Worm (Caenorhabditis elegans) whole organism, L2 larva: ENCODE results near the gene kin-5.

Experiments
- C34F6.9 ChIP-seq: fragments of 150-350 bp; optimal IDR thresholded peaks from 2 replicates; lab custom pipeline; 2014; ENCODE audit warnings: missing biosample characterization, missing genetic modification characterization
- F13H6.1 ChIP-seq: sonication (generic microtip); optimal IDR thresholded peaks from 2 replicates; lab custom pipeline; 2016; ENCODE audit warnings: missing genetic modification characterization, missing compliant biosample characterization
- R02D3.7 ChIP-seq: fragments of 150-350 bp; optimal IDR thresholded peaks from 2 replicates; lab custom pipeline; 2014; ENCODE audit warnings: missing biosample characterization, missing genetic modification characterization
- Y55F3AM.14 ChIP-seq: fragments of 200-800 bp; sonication (Bioruptor generic); optimal IDR thresholded peaks from 2 replicates; lab custom pipeline; 2018; ENCODE audit warnings: mild to moderate bottlenecking, missing genetic modification characterization, missing compliant biosample characterization
- ama-1 ChIP-seq: fragments of 150-350 bp; optimal IDR thresholded peaks from 2 replicates; lab custom pipeline; 2018; ENCODE audit warnings: inconsistent platforms
- blmp-1 ChIP-seq: sonication (generic microtip); optimal IDR thresholded peaks from 2 replicates; lab custom pipeline; 2017; ENCODE audit warnings: missing genetic modification characterization, mild to moderate bottlenecking, missing compliant biosample characterization, antibody characterized with exemption, moderate library complexity; ENCODE audit not compliant: insufficient read depth
- ceh-82 ChIP-seq: fragments of 150-350 bp; optimal IDR thresholded peaks from 2 replicates; lab custom pipeline; 2014; ENCODE audit warnings: missing biosample characterization, missing genetic modification characterization
- crh-2 ChIP-seq: sonication (generic microtip); optimal IDR thresholded peaks from 2 replicates; lab custom pipeline; 2017; ENCODE audit warnings: missing biosample characterization, missing genetic modification characterization
- egl-27 ChIP-seq: sonication (generic microtip); optimal IDR thresholded peaks from 3 replicates; lab custom pipeline; 2017; ENCODE audit warnings: missing biosample characterization, missing genetic modification reagents, missing genetic modification characterization
- lin-11 ChIP-seq: fragments of 150-350 bp; sonication (generic microtip); optimal IDR thresholded peaks from 2 replicates; lab custom pipeline; 2014; ENCODE audit warnings: missing biosample characterization, missing genetic modification characterization, inconsistent platforms, mixed read lengths
- lin-13 ChIP-seq: fragments of 150-350 bp; optimal IDR thresholded peaks from 2 replicates; lab custom pipeline; 2014; ENCODE audit warnings: missing biosample characterization, missing genetic modification reagents, missing genetic modification characterization
- lin-39 ChIP-seq: fragments of 150-350 bp; optimal IDR thresholded peaks from 2 replicates; lab custom pipeline; 2014; ENCODE audit warnings: missing biosample characterization, missing genetic modification reagents, missing genetic modification characterization
- lsy-2 ChIP-seq, 2 experiments: fragments of 150-350 bp in 1 of 2; sonication (generic microtip) in 1 of 2; optimal IDR thresholded peaks; 2 replicates each; lab custom pipeline; 2014 to 2017; ENCODE audit warnings: missing biosample characterization in 2 of 2, missing genetic modification characterization in 2 of 2
- mbf-1 ChIP-seq: sonication (generic microtip); optimal IDR thresholded peaks from 2 replicates; lab custom pipeline; 2017; ENCODE audit warnings: missing biosample characterization, missing genetic modification characterization
- nhr-10 ChIP-seq: sonication (generic microtip); optimal IDR thresholded peaks from 2 replicates; lab custom pipeline; 2017; ENCODE audit warnings: missing biosample characterization, missing genetic modification characterization
- nhr-11 ChIP-seq: fragments of 150-350 bp; optimal IDR thresholded peaks from 2 replicates; lab custom pipeline; 2014; ENCODE audit warnings: missing biosample characterization, missing genetic modification characterization
- nhr-129 ChIP-seq: fragments of 150-350 bp; optimal IDR thresholded peaks from 2 replicates; lab custom pipeline; 2014; ENCODE audit warnings: missing biosample characterization, missing genetic modification characterization
- nhr-21 ChIP-seq: fragments of 150-350 bp; optimal IDR thresholded peaks from 2 replicates; lab custom pipeline; 2014; ENCODE audit warnings: missing biosample characterization, missing genetic modification characterization
- nhr-25 ChIP-seq: fragments of 150-350 bp; sonication (generic microtip); optimal IDR thresholded peaks from 3 replicates; lab custom pipeline; 2014; ENCODE audit warnings: missing biosample characterization, missing genetic modification characterization
- sma-9 ChIP-seq, 2 experiments: fragments of 150-350 bp in 1 of 2; sonication (generic microtip) in 1 of 2; optimal IDR thresholded peaks; 2 replicates each; lab custom pipeline; 2014 to 2016; ENCODE audit warnings: missing genetic modification characterization in 2 of 2, mild to moderate bottlenecking in 1 of 2, missing biosample characterization in 1 of 2, missing compliant biosample characterization in 1 of 2, missing genetic modification reagents in 1 of 2, moderate library complexity in 1 of 2
- snpc-4 ChIP-seq: fragments of 150-350 bp; optimal IDR thresholded peaks from 2 replicates; lab custom pipeline; 2014; ENCODE audit warnings: missing biosample characterization, missing genetic modification characterization
- unc-55 ChIP-seq: fragments of 150-350 bp; sonication (generic microtip); optimal IDR thresholded peaks from 3 replicates; lab custom pipeline; 2014; ENCODE audit warnings: missing biosample characterization, missing genetic modification reagents, missing genetic modification characterization
- unc-62 ChIP-seq: fragments of 150-350 bp; optimal IDR thresholded peaks from 2 replicates; lab custom pipeline; 2014; ENCODE audit warnings: missing biosample characterization, missing genetic modification reagents, missing genetic modification characterization
- zag-1 ChIP-seq: fragments of 150-350 bp; optimal IDR thresholded peaks from 2 replicates; lab custom pipeline; 2014; ENCODE audit warnings: missing biosample characterization, missing genetic modification characterization
- ztf-4 ChIP-seq: fragments of 150-350 bp; optimal IDR thresholded peaks from 2 replicates; lab custom pipeline; 2014; ENCODE audit warnings: missing biosample characterization, missing genetic modification characterization

Gene kin-5

DNA sequence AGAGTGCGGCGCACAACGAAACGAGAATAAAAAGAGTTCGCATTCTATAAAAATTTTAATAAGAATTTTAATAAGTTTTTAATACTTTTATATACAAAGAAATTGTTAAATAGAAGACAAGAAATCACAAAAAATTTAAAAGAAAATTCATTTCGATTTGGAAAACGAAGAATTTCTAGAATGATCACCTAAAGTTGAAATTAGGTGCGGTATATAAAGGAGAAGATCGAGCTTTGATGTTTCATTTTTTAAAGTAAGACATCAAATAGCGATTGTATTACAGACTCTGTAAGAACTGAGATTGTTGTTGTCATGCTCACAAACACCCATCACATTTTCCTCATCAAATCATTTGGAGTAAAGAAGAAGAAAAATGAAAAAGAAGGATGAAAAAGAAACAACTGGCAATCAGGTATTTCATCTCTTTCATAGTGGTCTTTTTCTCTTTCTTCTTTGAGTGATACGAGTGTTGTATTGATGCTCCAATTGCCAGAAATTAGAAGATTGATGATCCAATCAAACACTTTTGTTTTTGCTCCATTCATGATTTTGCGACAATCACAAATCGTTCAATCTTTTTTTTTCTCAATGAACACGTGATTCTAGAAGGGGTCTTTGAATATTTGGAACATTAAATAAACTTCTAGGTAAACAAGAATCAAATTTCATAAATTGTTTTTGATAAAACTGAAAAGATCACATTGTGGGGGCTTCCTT, 40.6 kb downstream of the kin-5 start, which contains the start of gene dur-1:
TSS of gene dur-1 (minus strand) at position 51 of the 717 bp plus-strand sequence.
- TF ChIP-seq sma-9 (GFP tag; optimal IDR thresholded peaks at IDR 0.05; lab: Kevin White, UChicago) (peak; percentile 16), sma-9 (tag; optimal IDR thresholded peaks at IDR 0.05; lab: Kevin White, UChicago) (no peak), lin-39 (tag; lab: Kevin White, UChicago) (peak; percentile 38), mbf-1 (tag; lab: Kevin White, UChicago) (no peak), crh-2 (tag; lab: Kevin White, UChicago) (no peak), nhr-129 (tag; lab: Kevin White, UChicago) (peak; percentile 56), nhr-21 (tag; lab: Kevin White, UChicago) (no peak), C34F6.9 (tag; lab: Kevin White, UChicago) (peak; percentile 61), ama-1 (lab: Kevin White, UChicago) (no peak), unc-62 (GFP tag; lab: Kevin White, UChicago) (no peak), ztf-4 (no peak), egl-27 (tag; lab: Kevin White, UChicago) (no peak), zag-1 (tag; lab: Kevin White, UChicago) (no peak), F13H6.1 (peak; percentile 76), R02D3.7 (tag; lab: Kevin White, UChicago) (no peak), lsy-2 (tag; optimal IDR thresholded peaks at IDR 0.05; lab: Kevin White, UChicago) (peak in 1 of 2 experiments; percentile 61)

- TF ChIP-seq snpc-4 (tag; lab: Kevin White, UChicago): no peak
- no peak for TF ChIP-seq blmp-1 (tag; lab: Kevin White, UChicago)
- no peak for TF ChIP-seq nhr-21 (tag; lab: Kevin White, UChicago)
- no peak for TF ChIP-seq C34F6.9 (tag; lab: Kevin White, UChicago)
- TF ChIP-seq ceh-82 (tag; lab: Kevin White, UChicago): no peak
- no peak for TF ChIP-seq nhr-25
- TF ChIP-seq nhr-11: no peak
- TF ChIP-seq ama-1 (lab: Kevin White, UChicago): no peak
Measured at ce11 chrIV:9924419-9924818, 44.6 kb downstream of the kin-5 start.

ce11 chrIV:9920426-9920825, 48.6 kb downstream of the kin-5 start:
- TF ChIP-seq lin-13 (no peak), ama-1 (lab: Kevin White, UChicago) (no peak), nhr-10 (no peak), unc-55 (GFP tag; lab: Kevin White, UChicago) (no peak), unc-62 (GFP tag; lab: Kevin White, UChicago) (no peak), crh-2 (tag; lab: Kevin White, UChicago) (no peak), snpc-4 (tag; lab: Kevin White, UChicago) (no peak)

- TF ChIP-seq lin-11 (tag; lab: Kevin White, UChicago) (no peak), nhr-25 (peak; percentile 45), Y55F3AM.14 (GFP tag; lab: Kevin White, UChicago) (peak; percentile 16)
Measured at ce11 chrIV:9918021-9918420, 51.0 kb downstream of the kin-5 start.
